Worm (Caenorhabditis elegans): ENCODE results near the gene unc-36.

Gene unc-36

ce11 chrIII:8250007-8250683 lies 49.1 kb upstream of the unc-36 start, which contains the start of gene knl-1 (continued):
- TF ChIP-seq madf-2 (tag; optimal IDR thresholded peaks at IDR 0.05) (peak; percentile 20), nhr-232 (tag; optimal IDR thresholded peaks at IDR 0.05) (no peak), hlh-30 (tag; optimal IDR thresholded peaks at IDR 0.05; ENCODE audit: insufficient read depth) (no peak), unc-55 (GFP tag; optimal IDR thresholded peaks at IDR 0.05) (no peak), Y22D7AL.16 (tag; optimal IDR thresholded peaks at IDR 0.05) (no peak), ceh-6 (GFP tag; optimal IDR thresholded peaks at IDR 0.05) (no peak), unc-86 (tag; optimal IDR thresholded peaks at IDR 0.05) (peak; percentile 25), elt-4 (tag; optimal IDR thresholded peaks at IDR 0.05) (no peak), tbx-7 (tag; optimal IDR thresholded peaks at IDR 0.05) (peak; percentile 25), tbx-2 (tag; optimal IDR thresholded peaks at IDR 0.05) (peak; percentile 82)

- no peak for TF ChIP-seq zip-5 (tag; optimal IDR thresholded peaks at IDR 0.05)
- no peak for TF ChIP-seq hlh-8 (tag; optimal IDR thresholded peaks at IDR 0.05)
- TF ChIP-seq npax-4 (tag; optimal IDR thresholded peaks at IDR 0.05) = no peak
- no peak for TF ChIP-seq ceh-18 (tag; optimal IDR thresholded peaks at IDR 0.05)
- no peak for TF ChIP-seq madf-2 (tag; optimal IDR thresholded peaks at IDR 0.05)
- no peak for TF ChIP-seq pha-4 (tag; optimal IDR thresholded peaks at IDR 0.05)
- TF ChIP-seq unc-42 (tag; optimal IDR thresholded peaks at IDR 0.05) = no peak
- no peak for TF ChIP-seq hlh-6 (tag; optimal IDR thresholded peaks at IDR 0.05)
- TF ChIP-seq ceh-31 (tag; optimal IDR thresholded peaks at IDR 0.05) = no peak
- no peak for TF ChIP-seq ttx-3 (tag; optimal IDR thresholded peaks at IDR 0.05)
- TF ChIP-seq nhr-232 (tag; optimal IDR thresholded peaks at IDR 0.05) = no peak
- no peak for TF ChIP-seq sox-2 (GFP tag; IDR thresholded peaks at IDR 0.05)
- no peak for TF ChIP-seq fkh-6 (tag; optimal IDR thresholded peaks at IDR 0.05)
- no peak for TF ChIP-seq ahr-1 (tag; optimal IDR thresholded peaks at IDR 0.05)
- no peak for TF ChIP-seq ref-2 (tag; optimal IDR thresholded peaks at IDR 0.05)
Observed at ce11 chrIII:8249381-8249780, 48.4 kb upstream of the unc-36 start, which contains the start of the genes C02F5.10 and C02F5.2. Gene C02F5.10, minus strand, starts transcription at chrIII:8249481. Gene C02F5.2, plus strand, starts transcription at chrIII:8249619.

ce11 chrIII:8247051-8247450 lies 46.0 kb upstream of the unc-36 start, which contains the start of gene C02F5.13:
Gene C02F5.13, plus strand, starts transcription at chrIII:8247351.
- TF ChIP-seq pag-3 (tag; optimal IDR thresholded peaks at IDR 0.05; ENCODE audit: borderline replicate concordance) = no peak

ce11 chrIII:8245591-8245990 lies 44.6 kb upstream of the unc-36 start, which contains the start of gene C02F5.3:
Gene C02F5.3, plus strand, starts transcription at chrIII:8245891.
- no peak for TF ChIP-seq pag-3 (tag; optimal IDR thresholded peaks at IDR 0.05; ENCODE audit: borderline replicate concordance)
- TF ChIP-seq gmeb-2 (tag; optimal IDR thresholded peaks at IDR 0.05) = no peak
- TF ChIP-seq nhr-11 (tag; optimal IDR thresholded peaks at IDR 0.05) = no peak
- no peak for TF ChIP-seq ceh-14 (tag; optimal IDR thresholded peaks at IDR 0.05)
- no peak for TF ChIP-seq ref-2 (tag; optimal IDR thresholded peaks at IDR 0.05)
- TF ChIP-seq T23F11.4 (GFP tag; optimal IDR thresholded peaks at IDR 0.05) = no peak
- TF ChIP-seq ahr-1 (tag; optimal IDR thresholded peaks at IDR 0.05) = no peak
- TF ChIP-seq odd-2 (tag; optimal IDR thresholded peaks at IDR 0.05) = no peak
- no peak for TF ChIP-seq ceh-19 (GFP tag; optimal IDR thresholded peaks at IDR 0.05)
- TF ChIP-seq sox-2 (GFP tag; IDR thresholded peaks at IDR 0.05) = no peak
- TF ChIP-seq hlh-6 (tag; optimal IDR thresholded peaks at IDR 0.05) = no peak
- no peak for TF ChIP-seq pha-2 (tag; optimal IDR thresholded peaks at IDR 0.05)
- TF ChIP-seq sdc-2 (tag; optimal IDR thresholded peaks at IDR 0.05) = no peak
- no peak for TF ChIP-seq K09A11.1 (tag; optimal IDR thresholded peaks at IDR 0.05; ENCODE audit: insufficient read depth)
- no peak for TF ChIP-seq syd-9 (tag; optimal IDR thresholded peaks at IDR 0.05)
- no peak for TF ChIP-seq hlh-13 (GFP tag; optimal IDR thresholded peaks at IDR 0.05)

Data from whole organism, late embryonic.